Fruit fly (Drosophila melanogaster): ENCODE measurements around the gene CG31937.

The CG31937 gene

DNA sequence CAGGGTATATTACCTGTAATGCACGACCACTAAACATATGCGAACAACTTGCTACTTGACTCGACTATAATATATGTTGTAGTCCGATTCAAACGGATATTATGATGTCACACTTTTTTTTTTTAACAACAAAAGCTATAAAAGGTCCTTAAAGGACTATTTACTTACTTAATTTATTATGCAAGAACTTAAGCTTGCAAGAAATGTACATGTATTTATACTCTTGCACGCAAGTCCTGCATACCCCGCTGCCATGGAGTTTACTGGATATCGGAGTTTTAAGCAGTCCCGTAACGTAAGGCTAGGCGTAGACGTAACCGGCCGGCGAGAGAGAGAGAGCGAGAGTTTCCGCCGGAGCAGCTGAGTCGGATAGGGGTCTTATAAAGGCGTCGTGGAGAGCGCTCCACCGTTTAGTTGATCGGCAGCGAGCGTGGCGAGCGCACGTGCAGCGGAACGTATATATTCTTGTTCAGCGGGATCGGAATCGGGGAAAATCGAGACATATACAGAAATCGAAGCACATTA is 7.4 kb downstream of the CG31937 start (continued):
- TF ChIP-seq al (GFP tag; IDR thresholded peaks at IDR 0.05) (peak; percentile 76; the same call in 1 of the 2 replicates), CG13894 (tag; optimal IDR thresholded peaks at IDR 0.05) (peak; percentile 87), CG30431 (GFP tag; optimal IDR thresholded peaks at IDR 0.05) (peak; percentile 84), BEAF-32 (GFP tag; optimal IDR thresholded peaks at IDR 0.05) (no peak), CG17186 (GFP tag; optimal IDR thresholded peaks at IDR 0.05) (peak; percentile 42), Abd-B (GFP tag; optimal IDR thresholded peaks at IDR 0.05) (peak; percentile 90), Lhr (GFP tag; optimal IDR thresholded peaks at IDR 0.05) (peak; percentile 49), eyg (GFP tag; optimal IDR thresholded peaks at IDR 0.05) (peak; percentile 75), gem (tag; optimal IDR thresholded peaks at IDR 0.05) (peak; percentile 94), fd96Cb (tag; optimal IDR thresholded peaks at IDR 0.05) (peak; percentile 92), sima (GFP tag; optimal IDR thresholded peaks at IDR 0.05) (peak; percentile 36), Antp (GFP tag; optimal IDR thresholded peaks at IDR 0.05) (peak; percentile 90), MESR4 (GFP tag; optimal IDR thresholded peaks at IDR 0.05) (peak; percentile 6), yki (optimal IDR thresholded peaks at IDR 0.05) (peak; percentile 57), Ravus (GFP tag; IDR thresholded peaks at IDR 0.05) (peak; percentile 64; the same call in 1 of the 2 replicates), Sox102F (GFP tag; optimal IDR thresholded peaks at IDR 0.05) (peak; percentile 96), prd (optimal IDR thresholded peaks at IDR 0.05) (no peak), prd (GFP tag; IDR thresholded peaks at IDR 0.05) (peak; percentile 94), oc (tag; optimal IDR thresholded peaks at IDR 0.05) (peak; percentile 90), esg (GFP tag; conservative IDR thresholded peaks at IDR 0.05) (peak; percentile 86), CG10543 (GFP tag; optimal IDR thresholded peaks at IDR 0.05) (peak; percentile 27), pum (GFP tag; optimal IDR thresholded peaks at IDR 0.05) (peak; percentile 89), fd64A (GFP tag; optimal IDR thresholded peaks at IDR 0.05) (peak; percentile 28), CG1603 (tag; optimal IDR thresholded peaks at IDR 0.05) (peak; percentile 88), CG10431 (GFP tag; optimal IDR thresholded peaks at IDR 0.05) (no peak), CG5953 (GFP tag; IDR thresholded peaks at IDR 0.05) (peak; percentile 71; the same call in 1 of the 2 replicates), CG11093 (GFP tag; IDR thresholded peaks at IDR 0.05) (peak; percentile 88), CG11504 (tag; optimal IDR thresholded peaks at IDR 0.05) (peak; percentile 89), CG18599 (GFP tag; optimal IDR thresholded peaks at IDR 0.05) (peak; percentile 87), unpg (GFP tag; optimal IDR thresholded peaks at IDR 0.05) (peak; percentile 88), bigmax (GFP tag; optimal IDR thresholded peaks at IDR 0.05) (peak; percentile 21), ham (GFP tag; IDR thresholded peaks at IDR 0.05) (0 out of 2 replicates have a peak, but pooled peaks have one; percentile 51), dm (GFP tag; optimal IDR thresholded peaks at IDR 0.05) (peak; percentile 73), lilli (GFP tag; optimal IDR thresholded peaks at IDR 0.05) (peak; percentile 92), onecut (GFP tag; IDR thresholded peaks at IDR 0.05) (peak; percentile 35; the same call in 1 of the 2 replicates), ci (GFP tag; IDR thresholded peaks at IDR 0.05) (peak; percentile 90), CG11696 (GFP tag; IDR thresholded peaks at IDR 0.05) (no peak), CG32767 (GFP tag; IDR thresholded peaks at IDR 0.05) (peak; percentile 83; the same call in 1 of the 2 replicates), Hr51 (GFP tag; optimal IDR thresholded peaks at IDR 0.05) (peak; percentile 85 to 92), Blimp-1 (GFP tag; optimal IDR thresholded peaks at IDR 0.05) (peak; percentile 85), vfl (GFP tag; optimal IDR thresholded peaks at IDR 0.05) (peak; percentile 53), tup (GFP tag; optimal IDR thresholded peaks at IDR 0.05) (peak; percentile 79), sens-2 (GFP tag; IDR thresholded peaks at IDR 0.05) (no peak; the same call in 1 of the 2 replicates), Myb (GFP tag; optimal IDR thresholded peaks at IDR 0.05) (peak; percentile 75), H15 (GFP tag; IDR thresholded peaks at IDR 0.05) (peak; percentile 76), repo (GFP tag; optimal IDR thresholded peaks at IDR 0.05) (peak; percentile 74), mirr (GFP tag; optimal IDR thresholded peaks at IDR 0.05) (peak; percentile 40), CG32772 (GFP tag; IDR thresholded peaks at IDR 0.05) (peak; percentile 88), tx (GFP tag; optimal IDR thresholded peaks at IDR 0.05) (peak; percentile 86)

Data from whole organism, embryonic.